Fruit fly (Drosophila melanogaster) whole organism, embryonic: ENCODE measurements around the gene DPCoAC.

Experiments
- Blimp-1 ChIP-seq: fragments of 200-800 bp; sonication (Bioruptor generic); optimal IDR thresholded peaks from 3 replicates; lab custom pipeline; 2018; ENCODE audit warnings: missing biosample characterization, missing genetic modification characterization, mild to moderate bottlenecking, moderate library complexity, missing genetic modification reagents
- CG10267 ChIP-seq: fragments of 200-800 bp; sonication (Bioruptor generic); optimal IDR thresholded peaks from 2 replicates; lab custom pipeline; 2018; ENCODE audit warnings: missing biosample characterization, mild to moderate bottlenecking, missing genetic modification characterization, moderate library complexity
- CG11085 ChIP-seq: fragments of 200-800 bp; sonication (Bioruptor generic); IDR thresholded peaks from 2 replicates; pipeline ENCODE4 v1.3.6; 2022; ENCODE audit warnings: missing biosample characterization, missing genetic modification characterization
- CG12071 ChIP-seq: fragments of 200-800 bp; sonication (Bioruptor generic); optimal IDR thresholded peaks from 3 replicates; lab custom pipeline; 2018; ENCODE audit warnings: missing biosample characterization, mild to moderate bottlenecking, missing genetic modification characterization
- CG14965 ChIP-seq: fragments of 200-800 bp; sonication (Bioruptor generic); optimal IDR thresholded peaks from 2 replicates; lab custom pipeline; 2016; ENCODE audit warnings: missing biosample characterization, missing genetic modification characterization, borderline replicate concordance
- CG17912 ChIP-seq: fragments of 200-800 bp; sonication (Bioruptor generic); optimal IDR thresholded peaks from 2 replicates; lab custom pipeline; 2018; ENCODE audit warnings: missing biosample characterization, mild to moderate bottlenecking, missing genetic modification characterization
- CG18262 ChIP-seq: fragments of 200-800 bp; optimal IDR thresholded peaks from 3 replicates; lab custom pipeline; 2019; ENCODE audit warnings: missing biosample characterization, mild to moderate bottlenecking, missing genetic modification characterization, moderate library complexity
- CG33557 ChIP-seq: fragments of 200-800 bp; sonication (Bioruptor generic); optimal IDR thresholded peaks from 2 replicates; lab custom pipeline; 2019; ENCODE audit warnings: missing biosample characterization, mild to moderate bottlenecking, missing genetic modification characterization, moderate library complexity
- CG4360 ChIP-seq: fragments of 200-800 bp; sonication (Bioruptor generic); IDR thresholded peaks from 2 replicates; pipeline ENCODE4 v1.3.6; 2022; ENCODE audit warnings: missing biosample characterization, missing genetic modification characterization
- CG6175 ChIP-seq: fragments of 200-800 bp; sonication (Bioruptor generic); IDR thresholded peaks from 3 replicates; pipeline ENCODE4 v1.3.6; 2022; ENCODE audit warnings: missing biosample characterization, missing genetic modification characterization
- CG7372 ChIP-seq: fragments of 200-800 bp; sonication (Bioruptor generic); IDR thresholded peaks from 2 replicates; pipeline ENCODE4 v1.3.6; 2022; ENCODE audit warnings: missing biosample characterization, missing genetic modification characterization
- CG8944 ChIP-seq: fragments of 200-800 bp; sonication (Bioruptor generic); optimal IDR thresholded peaks from 3 replicates; lab custom pipeline; 2016; ENCODE audit warnings: missing biosample characterization, missing genetic modification characterization
- E2f1 ChIP-seq: fragments of 200-800 bp; sonication (Bioruptor generic); IDR thresholded peaks from 2 replicates; pipeline ENCODE4 v1.3.6; 2022; ENCODE audit warnings: missing biosample characterization, missing genetic modification characterization
- Ets65A ChIP-seq: fragments of 200-800 bp; sonication (Bioruptor generic); peaks from one replicate; lab custom pipeline; 2016; ENCODE audit warnings: missing biosample characterization, missing genetic modification characterization
- Gug ChIP-seq: fragments of 200-800 bp; sonication (Bioruptor generic); IDR thresholded peaks from 4 replicates; pipeline ENCODE4 v1.3.6; 2022; ENCODE audit warnings: missing biosample characterization, missing genetic modification characterization
- HLH3B ChIP-seq: fragments of 200-800 bp; sonication (Bioruptor generic); IDR thresholded peaks from 2 replicates; pipeline ENCODE4 v1.3.6; 2022; ENCODE audit warnings: missing biosample characterization, missing genetic modification characterization
- HLH54F ChIP-seq: fragments of 200-800 bp; sonication (Bioruptor generic); optimal IDR thresholded peaks from 3 replicates; lab custom pipeline; 2016; ENCODE audit warnings: missing biosample characterization, missing genetic modification characterization
- Neu2 ChIP-seq: fragments of 200-800 bp; sonication (Bioruptor generic); optimal IDR thresholded peaks from 3 replicates; lab custom pipeline; 2016; ENCODE audit warnings: missing biosample characterization, missing genetic modification characterization, borderline replicate concordance
- Pdp1 ChIP-seq, 2 experiments: fragments of 200-800 bp; sonication (Bioruptor generic); optimal IDR thresholded peaks; 3 replicates each; lab custom pipeline; 2016; ENCODE audit warnings: missing biosample characterization in 2 of 2, missing genetic modification characterization in 2 of 2, mild to moderate bottlenecking in 1 of 2, moderate library complexity in 1 of 2
- Rfx ChIP-seq: fragments of 200-800 bp; sonication (Bioruptor generic); IDR thresholded peaks from 2 replicates; pipeline ENCODE4 v1.3.6; 2022; ENCODE audit warnings: missing biosample characterization, missing genetic modification characterization
- Rx ChIP-seq: fragments of 200-800 bp; sonication (Bioruptor generic); IDR thresholded peaks from 2 replicates; pipeline ENCODE4 v1.3.6; 2022; ENCODE audit warnings: missing biosample characterization, missing genetic modification characterization
- da ChIP-seq: fragments of 200-800 bp; sonication (Bioruptor generic); optimal IDR thresholded peaks from 2 replicates; lab custom pipeline; 2016; ENCODE audit warnings: missing biosample characterization, missing genetic modification characterization
- dmrt11E ChIP-seq: fragments of 200-800 bp; sonication (Bioruptor generic); optimal IDR thresholded peaks from 3 replicates; lab custom pipeline; 2018; ENCODE audit warnings: missing biosample characterization, mild to moderate bottlenecking, missing genetic modification characterization, moderate library complexity
- fd96Cb ChIP-seq: fragments of 200-800 bp; sonication (Bioruptor generic); optimal IDR thresholded peaks from 2 replicates; lab custom pipeline; 2018; ENCODE audit warnings: missing biosample characterization, mild to moderate bottlenecking, missing genetic modification characterization, moderate library complexity
- klu ChIP-seq: fragments of 200-800 bp; sonication (Bioruptor generic); IDR thresholded peaks from 2 replicates; pipeline ENCODE4 v1.3.6; 2022; ENCODE audit warnings: missing biosample characterization, missing genetic modification characterization
- oc ChIP-seq: fragments of 200-800 bp; sonication (Bioruptor generic); optimal IDR thresholded peaks from 2 replicates; lab custom pipeline; 2018; ENCODE audit warnings: missing biosample characterization, mild to moderate bottlenecking, missing genetic modification characterization, moderate library complexity
- pan ChIP-seq, 4 experiments: fragments of >200 bp in 3 of 4; fragments of 200-800 bp in 1 of 4; sonication (Bioruptor generic) in 1 of 4; optimal IDR thresholded peaks in 3 of 4; IDR thresholded peaks in 1 of 4; 2 replicates each; pipeline versions ENCODE4 v1.3.6 to Lab custom; 2017 to 2022; ENCODE audit warnings: missing biosample characterization in 2 of 4, missing genetic modification characterization in 2 of 4, mixed read lengths in 1 of 4
- prd ChIP-seq, 3 experiments: fragments of >200 bp in 2 of 3; fragments of 200-800 bp in 1 of 3; sonication (Bioruptor generic) in 1 of 3; optimal IDR thresholded peaks in 2 of 3; IDR thresholded peaks in 1 of 3; 2 replicates in 2 of 3; 3 replicates in 1 of 3; pipeline versions ENCODE4 v1.3.6 to Lab custom; 2017 to 2022; ENCODE audit warnings: missing biosample characterization in 1 of 3, missing genetic modification characterization in 1 of 3
- sd ChIP-seq: fragments of 200-800 bp; sonication (Bioruptor generic); optimal IDR thresholded peaks from 3 replicates; lab custom pipeline; 2018; ENCODE audit warnings: missing biosample characterization, mild to moderate bottlenecking, missing genetic modification characterization, moderate library complexity
- shn ChIP-seq: fragments of 200-800 bp; sonication (Bioruptor generic); optimal IDR thresholded peaks from 3 replicates; lab custom pipeline; 2016; ENCODE audit warnings: missing biosample characterization, missing genetic modification characterization
- sna ChIP-seq: fragments of 200-800 bp; sonication (Bioruptor generic); IDR thresholded peaks from 2 replicates; pipeline ENCODE4 v1.3.6; 2022; ENCODE audit warnings: missing biosample characterization, missing genetic modification characterization; ENCODE audit not compliant: partially characterized antibody

Gene DPCoAC

DNA sequence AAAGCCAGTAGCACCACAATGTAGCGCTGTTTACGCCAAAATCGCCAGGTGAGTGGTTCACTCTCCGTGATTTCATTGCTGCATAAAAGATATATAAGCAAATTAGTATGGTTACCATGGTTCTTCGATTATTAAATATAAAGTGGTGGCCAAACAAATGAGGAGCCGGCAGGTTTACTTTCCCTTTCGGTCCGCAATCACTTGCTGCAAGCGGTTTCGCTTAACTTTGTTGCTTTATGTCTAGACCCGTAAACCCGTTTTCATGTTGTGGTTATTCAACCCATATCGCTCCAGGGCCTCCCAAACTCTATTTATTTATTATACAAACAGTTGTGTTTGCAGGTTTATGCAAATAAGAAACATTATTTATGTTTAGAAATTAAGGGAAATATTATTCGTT is 48.1 kb downstream of the DPCoAC start:
- TF ChIP-seq CG10267 (tag; lab: Kevin White, UChicago) (no peak), E2f1 (GFP tag; lab: Robert Waterston, UW) (no peak), CG4360 (no peak), fd96Cb (tag; lab: Kevin White, UChicago) (no peak), sd (tag; lab: Kevin White, UChicago) (no peak), Rx (no peak), Pdp1 (GFP tag; optimal IDR thresholded peaks at IDR 0.05; lab: Kevin White, UChicago) (peak in 1 of 2 experiments; percentile 36), Gug (GFP tag; lab: Robert Waterston, UW) (no peak), pan (optimal IDR thresholded peaks at IDR 0.05; lab: Kevin White, UChicago) (no peak), pan (GFP tag; optimal IDR thresholded peaks at IDR 0.05 in 1 of 2, IDR thresholded peaks at IDR 0.05 in 1 of 2) (no peak), CG17912 (GFP tag; lab: Kevin White, UChicago) (no peak), Blimp-1 (peak; percentile 79), klu (GFP tag; lab: Robert Waterston, UW) (no peak), CG14965 (GFP tag; lab: Kevin White, UChicago) (no peak), prd (optimal IDR thresholded peaks at IDR 0.05; lab: Kevin White, UChicago) (no peak), prd (GFP tag; IDR thresholded peaks at IDR 0.05; lab: Robert Waterston, UW) (no peak), Rfx (GFP tag; lab: Robert Waterston, UW) (no peak)

dm6 chr3R:20504488-20504887 is 53.0 kb downstream of the DPCoAC start, which contains the start of gene Or92a:
TSS of gene Or92a (plus strand) at chr3R:20504788.
- no peak for TF ChIP-seq sna (GFP tag; lab: Robert Waterston, UW)
- no peak for TF ChIP-seq dmrt11E (tag; lab: Kevin White, UChicago)
- TF ChIP-seq CG18262 (tag; lab: Kevin White, UChicago): no peak
- no peak for TF ChIP-seq CG33557
- TF ChIP-seq Neu2: no peak
- TF ChIP-seq CG8944 (GFP tag; lab: Kevin White, UChicago): no peak
- no peak for TF ChIP-seq da (GFP tag; lab: Kevin White, UChicago)
- no peak for TF ChIP-seq shn (GFP tag; lab: Kevin White, UChicago)
- TF ChIP-seq CG12071 (GFP tag; lab: Kevin White, UChicago): no peak
- TF ChIP-seq, all 482 proteins: peak for 0

DNA sequence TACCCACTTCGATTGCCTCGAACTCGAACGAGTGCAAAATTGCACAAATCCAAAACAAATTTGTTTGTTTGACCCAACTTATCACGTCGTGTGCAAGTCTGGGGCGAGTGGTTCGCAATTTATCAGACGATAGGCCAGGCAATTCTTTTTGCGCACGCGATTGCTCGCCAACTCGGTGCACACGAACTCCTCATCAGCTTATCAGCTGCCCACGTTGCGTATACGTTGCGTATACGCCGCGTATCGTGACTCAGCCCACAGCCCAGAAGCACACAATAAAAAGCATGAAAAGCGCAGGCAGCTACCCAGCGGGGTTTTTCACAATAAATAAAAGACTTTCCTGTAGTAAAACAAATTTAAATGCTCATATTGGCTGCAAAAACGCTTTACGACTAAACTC is 53.8 kb downstream of the DPCoAC start, which contains the start of gene MtnB:
Gene MtnB (minus strand): TSS at position 101 of the 400 bp plus-strand sequence.
- no peak for TF ChIP-seq CG6175 (GFP tag; lab: Robert Waterston, UW)
- 0 out of 2 replicates have a peak, but pooled peaks have one; percentile 13 for TF ChIP-seq HLH3B (GFP tag; lab: Robert Waterston, UW)
- TF ChIP-seq CG7372 (GFP tag; lab: Robert Waterston, UW): peak; percentile 71
- no peak for TF ChIP-seq CG11085
- TF ChIP-seq Ets65A (GFP tag; lab: Kevin White, UChicago): peak; percentile 45
- no peak for TF ChIP-seq oc (tag; lab: Kevin White, UChicago)
- no peak for TF ChIP-seq HLH54F (GFP tag; lab: Kevin White, UChicago)
